Worm (Caenorhabditis elegans): Measurements from ENCODE around the gene F31B12.4.

ce11 chrX:10760958-10761357 is 43.6 kb upstream of the F31B12.4 start:
- no peak for TF ChIP-seq hmbx-1 (tag; optimal IDR thresholded peaks at IDR 0.05)
- no peak for TF ChIP-seq B0310.2 (tag; optimal IDR thresholded peaks at IDR 0.05)
- no peak for TF ChIP-seq ama-1 (optimal IDR thresholded peaks at IDR 0.05)
- no peak for TF ChIP-seq hnd-1 (tag; optimal IDR thresholded peaks at IDR 0.05)
- TF ChIP-seq flt-1 (GFP tag; IDR thresholded peaks at IDR 0.05): no peak
